Fruit fly (Drosophila melanogaster) whole organism, pupa: ENCODE data around the gene Cyt-b5-r.

Experiments
- EcR ChIP-seq: fragments of 200-800 bp; sonication (Bioruptor generic); optimal IDR thresholded peaks from 3 replicates; lab custom pipeline; 2019; ENCODE audit warnings: missing biosample characterization, missing genetic modification characterization, mild to moderate bottlenecking, moderate library complexity, missing genetic modification reagents
- Snoo ChIP-seq: fragments of 200-800 bp; sonication (Bioruptor generic); optimal IDR thresholded peaks from 3 replicates; lab custom pipeline; 2017; ENCODE audit warnings: missing biosample characterization, mild to moderate bottlenecking, missing genetic modification characterization, inconsistent platforms

DNA sequence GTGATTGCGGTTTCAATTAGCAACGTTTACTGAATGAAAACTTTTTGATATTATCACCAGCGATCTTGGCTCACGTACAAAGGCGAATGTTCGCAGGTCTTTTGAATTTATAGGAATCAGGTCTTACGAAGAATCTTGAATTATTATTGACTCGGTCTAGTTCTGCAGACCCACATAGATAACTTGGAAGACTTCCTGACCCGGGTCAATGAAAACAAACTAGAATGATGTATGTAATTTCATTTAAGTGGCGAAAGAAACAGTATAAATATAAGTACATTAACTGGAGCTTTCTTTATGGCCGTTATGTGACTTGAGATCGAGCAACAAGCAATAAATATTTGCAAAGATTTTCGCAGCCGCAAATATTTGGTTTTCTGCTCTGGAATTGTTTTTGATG, 43.9 kb upstream of the Cyt-b5-r start, which contains the start of gene CG13282:
- TF ChIP-seq EcR (GFP tag; lab: Kevin White, UChicago) (no peak), Snoo (tag; lab: Kevin White, UChicago) (no peak)
